Worm (Caenorhabditis elegans): Measurements from ENCODE around the gene Y69E1A.5.
"Not testable (repeated sequence)": the region's sequence is repeated elsewhere in the genome, so short reads cannot be mapped to it uniquely, and the experiment has no call there.

Gene Y69E1A.5

DNA sequence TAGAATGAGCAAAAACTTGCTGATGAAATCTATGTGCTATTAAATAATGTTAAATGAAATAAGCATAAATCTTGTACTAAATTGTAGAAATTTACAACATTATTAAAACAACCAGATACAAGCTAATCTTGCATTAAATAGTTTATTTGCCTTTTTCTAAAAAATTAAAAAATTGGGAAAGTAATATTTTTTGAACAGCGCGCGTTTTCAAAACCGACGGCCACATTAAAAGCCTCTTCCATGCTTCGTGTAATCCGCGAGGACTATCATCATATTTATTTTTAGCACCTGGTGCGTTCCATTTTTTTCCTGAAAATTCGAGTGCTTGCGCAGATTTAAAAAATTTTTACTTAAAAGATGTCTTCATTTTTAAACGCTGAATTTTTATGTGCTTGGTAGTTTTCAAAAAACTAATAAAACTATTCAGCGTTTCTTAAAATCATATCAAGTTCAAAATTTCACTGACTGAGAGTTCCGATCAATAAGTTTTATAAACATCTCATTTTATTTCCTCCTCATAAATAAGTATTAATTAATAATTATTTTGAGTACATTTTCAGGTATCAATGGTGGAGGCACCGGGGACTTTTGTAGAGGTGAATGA lies 30.0 kb upstream of the Y69E1A.5 start, which contains the start of gene Y43E12A.3:
Gene Y43E12A.3, plus strand, starts transcription at position 554 of the 604 bp plus-strand sequence.
- TF ChIP-seq gmeb-1, R02D3.7, nhr-23 (tag; optimal IDR thresholded peaks at IDR 0.05): not testable (repeated sequence)

DNA sequence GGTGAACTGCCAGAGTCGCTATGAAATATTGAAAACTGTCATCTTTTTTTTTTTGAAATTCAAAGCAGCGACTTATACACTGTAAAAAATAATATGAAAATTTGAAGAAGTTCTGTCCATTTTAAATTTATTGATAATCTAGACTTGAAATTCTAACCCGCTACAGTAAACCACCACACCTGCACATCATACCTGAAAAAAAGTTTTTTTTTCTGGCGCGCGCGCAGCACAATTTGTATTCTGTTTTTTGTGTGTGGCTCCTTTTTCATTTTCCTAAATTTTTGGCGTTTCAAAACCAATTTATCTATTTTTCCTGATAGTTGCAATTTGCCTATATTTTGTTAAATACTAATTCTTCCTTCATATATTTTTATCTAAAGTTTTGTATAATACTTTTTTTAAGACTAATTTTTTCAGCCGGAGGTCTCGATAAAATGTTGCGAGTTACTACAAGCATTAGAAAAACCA lies 28.1 kb upstream of the Y69E1A.5 start, which contains the start of gene cyb-2.1:
Gene cyb-2.1, plus strand, starts transcription at position 418 of the 468 bp plus-strand sequence.
- TF ChIP-seq aly-2 (tag; optimal IDR thresholded peaks at IDR 0.05): no peak
- TF ChIP-seq mbf-1 (tag; optimal IDR thresholded peaks at IDR 0.05): no peak
- no peak for TF ChIP-seq lsy-2 (tag; optimal IDR thresholded peaks at IDR 0.05)
- no peak for TF ChIP-seq alr-1 (tag; optimal IDR thresholded peaks at IDR 0.05)
- TF ChIP-seq crh-2 (tag; optimal IDR thresholded peaks at IDR 0.05): no peak
- no peak for TF ChIP-seq nhr-11 (tag; optimal IDR thresholded peaks at IDR 0.05)
- no peak for TF ChIP-seq ztf-1 (GFP tag; conservative IDR thresholded peaks at IDR 0.05)
- no peak for TF ChIP-seq ZK546.5 (tag; optimal IDR thresholded peaks at IDR 0.05)

DNA sequence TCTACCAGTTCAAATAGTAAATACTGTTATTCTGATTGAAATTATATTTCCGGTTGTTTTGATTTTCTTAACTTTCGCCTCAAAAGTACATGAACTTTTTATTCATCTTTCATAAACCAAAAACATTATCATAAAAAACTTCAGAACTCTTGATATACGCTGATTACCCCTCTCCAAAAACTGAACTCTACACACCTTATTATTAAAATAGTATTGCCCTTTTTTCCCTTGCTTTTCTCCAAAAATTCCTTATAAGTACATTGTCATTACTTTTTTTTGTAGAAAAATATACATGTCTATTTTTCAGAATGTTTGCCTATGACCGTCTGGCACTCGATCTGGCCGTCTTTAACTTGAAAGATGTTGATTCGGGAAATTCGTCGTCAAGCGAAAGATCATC lies 24.3 kb upstream of the Y69E1A.5 start, which contains the start of gene Y43E12A.2:
Gene Y43E12A.2, plus strand, starts transcription at position 301 of the 400 bp plus-strand sequence.
- no peak for TF ChIP-seq mab-5 (tag; optimal IDR thresholded peaks at IDR 0.05)
- no peak for TF ChIP-seq elt-3 (tag; optimal IDR thresholded peaks at IDR 0.05)
- no peak for TF ChIP-seq nhr-11 (tag; optimal IDR thresholded peaks at IDR 0.05)
- no peak for TF ChIP-seq nhr-6 (tag; optimal IDR thresholded peaks at IDR 0.05)
- TF ChIP-seq peb-1 (tag; optimal IDR thresholded peaks at IDR 0.05): no peak
- TF ChIP-seq nhr-21 (tag; optimal IDR thresholded peaks at IDR 0.05): no peak
- no peak for TF ChIP-seq skn-1 (tag; optimal IDR thresholded peaks at IDR 0.05)
- no peak for TF ChIP-seq ceh-16 (tag; optimal IDR thresholded peaks at IDR 0.05)
- TF ChIP-seq C34F6.9 (tag; optimal IDR thresholded peaks at IDR 0.05): no peak
- no peak for TF ChIP-seq Y55F3AM.14 (GFP tag; optimal IDR thresholded peaks at IDR 0.05)
- TF ChIP-seq ztf-4 (tag; optimal IDR thresholded peaks at IDR 0.05): no peak
- TF ChIP-seq zag-1 (tag; optimal IDR thresholded peaks at IDR 0.05): no peak
- no peak for TF ChIP-seq lin-13 (GFP tag; optimal IDR thresholded peaks at IDR 0.05)
- no peak for TF ChIP-seq aly-2 (tag; optimal IDR thresholded peaks at IDR 0.05)
- no peak for TF ChIP-seq sma-3 (GFP tag; optimal IDR thresholded peaks at IDR 0.05)
- TF ChIP-seq unc-55 (GFP tag; optimal IDR thresholded peaks at IDR 0.05): no peak
- TF ChIP-seq lin-39 (tag; optimal IDR thresholded peaks at IDR 0.05): no peak
- no peak for TF ChIP-seq sem-4 (tag; optimal IDR thresholded peaks at IDR 0.05)
- TF ChIP-seq alr-1 (tag; optimal IDR thresholded peaks at IDR 0.05): no peak
- no peak for TF ChIP-seq unc-39 (tag; optimal IDR thresholded peaks at IDR 0.05)

DNA sequence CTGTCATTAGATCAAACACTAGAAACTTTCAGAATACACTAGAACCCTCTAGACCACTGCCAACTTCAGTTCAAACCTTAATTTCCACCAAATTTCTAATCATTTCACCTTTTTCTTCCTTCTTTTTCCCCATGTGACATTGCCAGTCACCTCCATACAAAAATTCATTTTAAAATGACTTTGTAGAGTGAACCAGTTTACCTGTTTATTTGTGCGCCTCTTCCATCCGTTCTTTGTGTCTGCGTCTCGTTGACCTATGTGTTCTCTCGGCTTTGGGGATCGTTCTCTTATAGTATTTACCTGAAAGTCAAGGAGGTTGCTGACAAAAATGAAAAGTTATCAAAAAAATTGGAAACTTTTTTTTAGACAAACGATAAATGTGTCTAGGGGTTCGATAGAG lies 23.2 kb upstream of the Y69E1A.5 start:
- TF ChIP-seq nhr-25 (tag; optimal IDR thresholded peaks at IDR 0.05) (peak; percentile 24), mbf-1 (tag; optimal IDR thresholded peaks at IDR 0.05) (no peak)

DNA sequence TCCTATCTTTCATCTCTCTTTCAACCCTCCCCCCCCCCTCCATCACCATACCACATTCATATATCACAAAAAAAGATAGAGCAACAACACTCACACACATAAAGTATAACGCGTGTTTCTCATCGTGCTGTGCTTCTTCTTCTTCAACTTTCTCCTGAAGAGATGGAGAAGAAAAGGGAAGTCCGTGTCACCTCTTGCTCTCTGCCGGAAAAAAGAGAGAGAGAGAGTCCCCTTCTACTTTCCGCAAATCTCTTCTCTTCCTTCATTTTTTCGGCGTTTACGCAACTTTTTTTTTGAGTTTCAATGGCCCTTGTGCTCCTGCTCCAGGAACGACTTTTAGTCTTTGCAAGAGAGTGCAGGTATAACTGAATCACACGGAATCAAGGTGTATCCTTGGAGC lies 22.2 kb upstream of the Y69E1A.5 start:
- peak; percentile 16 for TF ChIP-seq sma-9 (GFP tag; optimal IDR thresholded peaks at IDR 0.05)
- TF ChIP-seq sma-9 (tag; optimal IDR thresholded peaks at IDR 0.05): no peak
- TF ChIP-seq C34F6.9 (tag; optimal IDR thresholded peaks at IDR 0.05): peak; percentile 49
- peak; percentile 66 for TF ChIP-seq nhr-129 (tag; optimal IDR thresholded peaks at IDR 0.05)
- TF ChIP-seq ZK546.5 (tag; optimal IDR thresholded peaks at IDR 0.05): no peak
- TF ChIP-seq lsy-2 (tag; optimal IDR thresholded peaks at IDR 0.05): peak in 1 of 2 experiments; percentile 59
- TF ChIP-seq elt-1 (tag; optimal IDR thresholded peaks at IDR 0.05): no peak
- peak; percentile 13 for TF ChIP-seq unc-55 (GFP tag; optimal IDR thresholded peaks at IDR 0.05)
- peak; percentile 75 for TF ChIP-seq F13H6.1 (tag; optimal IDR thresholded peaks at IDR 0.05)

DNA sequence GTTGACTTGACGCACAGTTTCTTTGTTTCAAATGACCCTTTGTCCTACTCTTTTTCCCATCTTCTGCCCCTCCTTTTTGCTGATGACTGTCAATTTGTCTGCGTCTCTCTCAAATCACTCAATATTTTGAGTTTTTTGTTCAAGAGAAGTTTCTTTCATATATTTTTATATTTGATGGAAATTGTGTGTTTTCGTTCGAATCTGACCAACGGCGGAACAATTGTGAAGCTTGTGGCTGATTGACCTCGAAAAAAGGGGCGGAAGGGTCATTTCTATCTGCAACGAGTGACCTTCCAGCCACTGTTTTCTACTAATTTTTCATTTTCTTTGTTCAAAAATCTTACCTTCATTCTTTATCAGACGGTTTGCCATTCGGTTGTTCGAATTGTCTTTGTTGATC lies 21.2 kb upstream of the Y69E1A.5 start:
- TF ChIP-seq nhr-25 (tag; optimal IDR thresholded peaks at IDR 0.05) (peak; percentile 85), egl-27 (tag; optimal IDR thresholded peaks at IDR 0.05) (no peak), lin-11 (tag; optimal IDR thresholded peaks at IDR 0.05) (no peak)

Measured in whole organism, L2 larva.